Fruit fly (Drosophila melanogaster) S2 (cell line): ENCODE results near the gene IntS4.

ENCODE experiments used
- CG8478 ChIP-seq: fragments of >200 bp; optimal IDR thresholded peaks from 2 replicates; lab custom pipeline; 2018
- CTCF ChIP-seq, 2 experiments: fragments of >200 bp; optimal IDR thresholded peaks; 2 replicates each; lab custom pipeline; 2018

DNA sequence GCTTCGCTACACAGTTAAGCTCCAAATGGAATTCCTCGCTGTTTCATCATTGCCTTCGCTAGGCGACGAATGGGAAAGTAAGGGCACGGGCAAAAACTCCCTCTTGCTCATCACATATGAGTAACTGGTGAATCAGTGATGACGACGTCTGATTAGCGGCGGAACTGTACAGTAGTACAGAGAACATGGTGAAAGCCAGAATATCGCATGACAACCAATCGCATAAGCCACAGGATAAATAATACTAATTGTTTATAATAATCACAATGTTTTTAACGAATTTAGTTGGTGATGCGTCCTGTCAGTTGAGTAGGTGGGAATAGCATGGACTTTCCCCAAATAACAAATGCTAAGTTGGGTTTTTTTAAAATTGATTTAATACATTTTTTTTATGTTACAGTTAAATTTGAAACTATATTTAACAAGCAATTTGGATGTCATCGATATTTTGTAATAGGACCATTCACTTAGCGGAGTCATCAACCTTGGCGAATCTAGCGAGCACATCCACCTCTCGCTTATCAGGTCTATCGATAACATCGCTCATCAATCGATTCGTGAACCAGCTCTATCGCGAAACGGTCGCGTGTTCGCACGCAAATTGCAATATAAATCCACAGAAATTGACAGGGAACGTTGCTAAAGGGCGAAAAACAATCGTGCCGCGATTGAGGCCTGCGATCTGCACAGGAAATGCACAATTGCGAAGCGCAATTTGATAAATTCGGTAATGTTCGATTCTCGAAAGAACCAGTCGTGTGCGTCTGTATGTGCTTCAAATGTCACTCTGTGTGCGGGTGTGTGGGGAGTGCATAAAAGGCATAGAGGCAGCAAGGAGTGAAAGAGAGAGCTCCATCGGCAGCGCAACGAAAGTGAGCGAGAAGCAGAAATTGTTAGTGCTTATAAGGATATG is 1.8 kb upstream of the IntS4 start, which contains the start of the genes CG12112 and Trf4-1:
- TF ChIP-seq CG8478 (lab: Kevin White, UChicago) (no peak), CTCF (optimal IDR thresholded peaks at IDR 0.05; lab: Kevin White, UChicago) (peak; percentile 44 to 51)
